Worm (Caenorhabditis elegans) whole organism, L4/young adult: Measurements from ENCODE around the gene icap-1.

Experiments
- W03F9.2 ChIP-seq: fragments of 150-350 bp; optimal IDR thresholded peaks from 2 replicates; lab custom pipeline; 2014; ENCODE audit warnings: missing biosample characterization, missing genetic modification characterization
- dao-5 ChIP-seq: sonication (generic microtip); optimal IDR thresholded peaks from 2 replicates; lab custom pipeline; 2016; ENCODE audit warnings: missing genotype, missing genetic modification characterization, moderate library complexity, missing compliant biosample characterization
- him-1 ChIP-seq: sonication (generic microtip); optimal IDR thresholded peaks from 2 replicates; lab custom pipeline; 2016; ENCODE audit warnings: missing genotype, missing genetic modification reagents, missing genetic modification characterization, missing compliant biosample characterization

DNA sequence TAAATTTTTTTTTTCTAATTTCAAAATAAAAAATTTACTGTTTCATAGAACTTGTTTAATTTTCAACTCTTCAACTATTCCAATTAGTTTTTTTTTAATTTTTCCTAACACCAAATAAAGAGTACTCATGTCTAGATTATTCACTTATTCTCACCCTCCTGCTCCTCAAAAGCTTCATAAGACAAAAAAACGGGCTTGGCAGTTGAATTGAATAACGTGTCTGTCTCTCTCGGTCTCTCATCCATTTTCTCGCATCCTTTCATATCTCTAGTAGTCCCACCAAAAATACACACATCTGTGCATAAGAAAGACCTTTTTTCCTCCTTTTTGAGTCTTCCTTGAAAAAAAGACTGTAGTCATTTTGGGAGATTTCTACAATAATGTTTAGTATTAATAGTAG, 23.3 kb downstream of the icap-1 start:
- TF ChIP-seq him-1 (tag; lab: Kevin White, UChicago), result no peak
- TF ChIP-seq W03F9.2, result no peak
- no peak for TF ChIP-seq dao-5 (tag; lab: Kevin White, UChicago)
